Worm (Caenorhabditis elegans): ENCODE results near the gene C04E12.2.
"Not testable (repeated sequence)": the region's sequence is repeated elsewhere in the genome, so short reads cannot be mapped to it uniquely, and the experiment has no call there.

DNA sequence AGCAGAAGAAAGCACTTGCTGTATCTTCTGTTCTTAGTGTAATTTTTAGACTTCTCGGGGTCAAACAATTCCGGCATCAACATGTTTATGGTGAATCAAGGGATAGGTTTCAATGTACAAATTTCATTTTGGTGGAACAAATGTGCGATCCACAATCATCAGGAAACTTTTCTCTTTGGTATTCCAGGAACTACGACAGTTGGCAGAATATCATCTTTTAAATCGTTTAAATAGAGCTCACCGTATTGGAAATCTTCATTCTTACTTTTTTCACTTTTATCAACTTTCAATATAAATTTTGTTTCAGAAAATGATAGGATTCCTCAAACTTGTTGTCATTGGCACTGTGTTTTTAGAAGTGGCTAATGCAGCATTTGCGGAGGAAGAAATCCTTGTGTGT lies 28.9 kb downstream of the C04E12.2 start, which contains the start of gene T20D4.12:
- TF ChIP-seq hnd-1 (tag; optimal IDR thresholded peaks at IDR 0.05); ama-1 (optimal IDR thresholded peaks at IDR 0.05); hmg-4 (GFP tag; optimal IDR thresholded peaks at IDR 0.05); flt-1 (GFP tag; IDR thresholded peaks at IDR 0.05); scrt-1 (GFP tag; IDR thresholded peaks at IDR 0.05); pes-1 (GFP tag; IDR thresholded peaks at IDR 0.05); ets-7 (tag; optimal IDR thresholded peaks at IDR 0.05); ceh-36 (tag; optimal IDR thresholded peaks at IDR 0.05); tbx-37 (GFP tag; conservative IDR thresholded peaks at IDR 0.05); F13C5.2 (tag; optimal IDR thresholded peaks at IDR 0.05); ceh-13 (GFP tag; optimal IDR thresholded peaks at IDR 0.05); tbx-11 (GFP tag; IDR thresholded peaks at IDR 0.05); sea-1 (GFP tag; conservative IDR thresholded peaks at IDR 0.05): not testable (repeated sequence)
